Fruit fly (Drosophila melanogaster) whole organism, embryonic: ENCODE results near the gene Andorra.

ENCODE experiments used
- Atf6 ChIP-seq: fragments of 200-800 bp; sonication (Bioruptor generic); IDR thresholded peaks from 2 replicates; pipeline ENCODE4 v1.3.6; 2022; ENCODE audit warnings: missing biosample characterization, missing genetic modification characterization
- Bdp1 ChIP-seq: fragments of 200-800 bp; sonication (Bioruptor generic); optimal IDR thresholded peaks from 3 replicates; lab custom pipeline; 2016; ENCODE audit warnings: missing biosample characterization, missing genetic modification characterization
- CG10267 ChIP-seq: fragments of 200-800 bp; sonication (Bioruptor generic); optimal IDR thresholded peaks from 2 replicates; lab custom pipeline; 2018; ENCODE audit warnings: missing biosample characterization, mild to moderate bottlenecking, missing genetic modification characterization, moderate library complexity
- CG11560 ChIP-seq: fragments of 200-800 bp; sonication (Bioruptor generic); IDR thresholded peaks from 3 replicates; pipeline ENCODE4 v1.3.6; 2022; ENCODE audit warnings: missing biosample characterization, missing genetic modification characterization
- CG12104 ChIP-seq: fragments of 200-800 bp; sonication (Bioruptor generic); optimal IDR thresholded peaks from 3 replicates; lab custom pipeline; 2016; ENCODE audit warnings: missing biosample characterization, missing genetic modification characterization
- CG12155 ChIP-seq: fragments of 200-800 bp; sonication (Bioruptor generic); optimal IDR thresholded peaks from 3 replicates; lab custom pipeline; 2016; ENCODE audit warnings: missing biosample characterization, missing genetic modification characterization
- CG12236 ChIP-seq: fragments of 200-800 bp; sonication (Bioruptor generic); optimal IDR thresholded peaks from 2 replicates; lab custom pipeline; 2016; ENCODE audit warnings: missing biosample characterization, missing genetic modification characterization
- CG12391 ChIP-seq: fragments of 200-800 bp; sonication (Bioruptor generic); optimal IDR thresholded peaks from 3 replicates; lab custom pipeline; 2018; ENCODE audit warnings: missing biosample characterization, mild to moderate bottlenecking, missing genetic modification characterization, moderate library complexity
- CG12942 ChIP-seq: fragments of 200-800 bp; sonication (Bioruptor generic); optimal IDR thresholded peaks from 3 replicates; lab custom pipeline; 2016; ENCODE audit warnings: missing biosample characterization, missing genetic modification characterization
- CG14860 ChIP-seq: fragments of 200-800 bp; sonication (Bioruptor generic); IDR thresholded peaks from 3 replicates; pipeline ENCODE4 v1.3.6; 2022; ENCODE audit warnings: missing biosample characterization, missing genetic modification characterization; ENCODE audit not compliant: partially characterized antibody
- CG1529 ChIP-seq: fragments of 200-800 bp; sonication (Bioruptor generic); optimal IDR thresholded peaks from 3 replicates; lab custom pipeline; 2018; ENCODE audit warnings: missing biosample characterization, missing genetic modification characterization
- CG17802 ChIP-seq: fragments of 200-800 bp; sonication (Bioruptor generic); optimal IDR thresholded peaks from 2 replicates; lab custom pipeline; 2018; ENCODE audit warnings: missing biosample characterization, mild to moderate bottlenecking, missing genetic modification characterization, moderate library complexity
- CG3065 ChIP-seq: fragments of 200-800 bp; sonication (Bioruptor generic); optimal IDR thresholded peaks from 2 replicates; lab custom pipeline; 2016; ENCODE audit warnings: missing biosample characterization, missing genetic modification characterization
- CG32532 ChIP-seq: fragments of 200-800 bp; sonication (Bioruptor generic); IDR thresholded peaks from 2 replicates; pipeline ENCODE4 v1.3.6; 2022; ENCODE audit warnings: missing biosample characterization, missing genetic modification characterization
- CG3847 ChIP-seq: fragments of 200-800 bp; sonication (Bioruptor generic); IDR thresholded peaks from 2 replicates; pipeline ENCODE4 v1.3.6; 2022; ENCODE audit warnings: missing biosample characterization, missing genetic modification characterization
- CG6272 ChIP-seq: fragments of 200-800 bp; sonication (Bioruptor generic); IDR thresholded peaks from 2 replicates; pipeline ENCODE4 v1.3.6; 2022; ENCODE audit warnings: missing biosample characterization, missing genetic modification characterization
- CG6765 ChIP-seq: fragments of 200-800 bp; sonication (Bioruptor generic); optimal IDR thresholded peaks from 3 replicates; lab custom pipeline; 2017; ENCODE audit warnings: missing biosample characterization, mild to moderate bottlenecking, missing genetic modification characterization
- CG6791 ChIP-seq: fragments of 200-800 bp; sonication (Bioruptor generic); IDR thresholded peaks from 3 replicates; pipeline ENCODE4 v1.3.6; 2022; ENCODE audit warnings: missing biosample characterization, missing genetic modification characterization; ENCODE audit not compliant: partially characterized antibody
- CG7357 ChIP-seq: fragments of 200-800 bp; sonication (Bioruptor generic); IDR thresholded peaks from 3 replicates; pipeline ENCODE4 v1.3.6; 2022; ENCODE audit warnings: missing biosample characterization, missing genetic modification characterization
- CG7372 ChIP-seq: fragments of 200-800 bp; sonication (Bioruptor generic); IDR thresholded peaks from 2 replicates; pipeline ENCODE4 v1.3.6; 2022; ENCODE audit warnings: missing biosample characterization, missing genetic modification characterization
- CG8290 ChIP-seq, 3 experiments: fragments of 200-800 bp; sonication (Bioruptor generic); optimal IDR thresholded peaks; 2 replicates each; lab custom pipeline; 2016 to 2019; ENCODE audit warnings: missing biosample characterization in 3 of 3, missing genetic modification characterization in 3 of 3, mild to moderate bottlenecking in 2 of 3, moderate library complexity in 1 of 3
- CG9817 ChIP-seq: fragments of 200-800 bp; sonication (Bioruptor generic); optimal IDR thresholded peaks from 2 replicates; lab custom pipeline; 2018; ENCODE audit warnings: missing biosample characterization, mild to moderate bottlenecking, missing genetic modification characterization, moderate library complexity
- CTCF ChIP-seq: fragments of 200-800 bp; sonication (Bioruptor generic); optimal IDR thresholded peaks from 2 replicates; lab custom pipeline; 2017; ENCODE audit warnings: missing biosample characterization, mild to moderate bottlenecking, missing genetic modification characterization, moderate library complexity
- Chrac-16 ChIP-seq: fragments of 200-800 bp; sonication (Bioruptor generic); optimal IDR thresholded peaks from 3 replicates; lab custom pipeline; 2016; ENCODE audit warnings: missing biosample characterization, missing genetic modification characterization
- D19B ChIP-seq: fragments of 200-800 bp; sonication (Bioruptor generic); optimal IDR thresholded peaks from 2 replicates; lab custom pipeline; 2017; ENCODE audit warnings: missing biosample characterization, mild to moderate bottlenecking, missing genetic modification characterization
- E2f1 ChIP-seq: fragments of 200-800 bp; sonication (Bioruptor generic); IDR thresholded peaks from 2 replicates; pipeline ENCODE4 v1.3.6; 2022; ENCODE audit warnings: missing biosample characterization, missing genetic modification characterization
- H15 ChIP-seq: fragments of 200-800 bp; sonication (Bioruptor generic); IDR thresholded peaks from 3 replicates; pipeline ENCODE4 v1.3.6; 2022; ENCODE audit warnings: missing biosample characterization, missing genetic modification characterization
- H2.0 ChIP-seq: fragments of 200-800 bp; sonication (Bioruptor generic); IDR thresholded peaks from 2 replicates; pipeline ENCODE4 v1.3.6; 2022; ENCODE audit warnings: missing biosample characterization, missing genetic modification characterization
- HLH4C ChIP-seq: fragments of 200-800 bp; sonication (Bioruptor generic); IDR thresholded peaks from 3 replicates; pipeline ENCODE4 v1.3.6; 2022; ENCODE audit warnings: missing biosample characterization, missing genetic modification characterization; ENCODE audit not compliant: partially characterized antibody
- HLHmδ ChIP-seq: fragments of 200-800 bp; sonication (Bioruptor generic); optimal IDR thresholded peaks from 2 replicates; lab custom pipeline; 2018; ENCODE audit warnings: missing biosample characterization, mild to moderate bottlenecking, missing genetic modification characterization, moderate library complexity
- NFAT ChIP-seq: fragments of 200-800 bp; sonication (Bioruptor generic); IDR thresholded peaks from 2 replicates; pipeline ENCODE4 v1.3.6; 2022; ENCODE audit warnings: missing biosample characterization, missing genetic modification characterization
- Sin3A ChIP-seq: fragments of >200 bp; optimal IDR thresholded peaks from 2 replicates; lab custom pipeline; 2018
- Vsx1 ChIP-seq: fragments of 200-800 bp; sonication (Bioruptor generic); optimal IDR thresholded peaks from 2 replicates; lab custom pipeline; 2017; ENCODE audit warnings: missing biosample characterization, mild to moderate bottlenecking, missing genetic modification characterization, missing genetic modification reagents
- ato ChIP-seq: fragments of 200-800 bp; sonication (Bioruptor generic); IDR thresholded peaks from 2 replicates; pipeline ENCODE4 v1.3.6; 2022; ENCODE audit warnings: missing biosample characterization, missing genetic modification characterization; ENCODE audit not compliant: partially characterized antibody
- ci ChIP-seq: fragments of 200-800 bp; sonication (Bioruptor generic); IDR thresholded peaks from 3 replicates; pipeline ENCODE4 v1.3.6; 2022; ENCODE audit warnings: missing biosample characterization, missing genetic modification characterization
- disco-r ChIP-seq: fragments of 200-800 bp; sonication (Bioruptor generic); optimal IDR thresholded peaks from 2 replicates; lab custom pipeline; 2016; ENCODE audit warnings: missing biosample characterization, missing genetic modification characterization
- grau ChIP-seq: fragments of 200-800 bp; optimal IDR thresholded peaks from 3 replicates; lab custom pipeline; 2019; ENCODE audit warnings: missing biosample characterization, mild to moderate bottlenecking, missing genetic modification characterization, moderate library complexity
- gt ChIP-seq: fragments of 200-800 bp; sonication (Bioruptor generic); IDR thresholded peaks from 2 replicates; pipeline ENCODE4 v1.3.6; 2022; ENCODE audit warnings: missing biosample characterization, missing genetic modification characterization
- hbn ChIP-seq: fragments of 200-800 bp; sonication (Bioruptor generic); IDR thresholded peaks from 2 replicates; pipeline ENCODE4 v1.3.6; 2022; ENCODE audit warnings: missing biosample characterization, missing genetic modification characterization; ENCODE audit not compliant: partially characterized antibody
- jigr1 ChIP-seq: fragments of 200-800 bp; sonication (Bioruptor generic); IDR thresholded peaks from 3 replicates; pipeline ENCODE4 v1.3.6; 2022; ENCODE audit warnings: missing biosample characterization, missing genetic modification characterization
- knrl ChIP-seq: fragments of 200-800 bp; sonication (Bioruptor generic); IDR thresholded peaks from 3 replicates; pipeline ENCODE4 v1.3.6; 2022; ENCODE audit warnings: missing biosample characterization, missing genetic modification characterization; ENCODE audit not compliant: partially characterized antibody
- mam ChIP-seq: fragments of 200-800 bp; sonication (Bioruptor generic); optimal IDR thresholded peaks from 3 replicates; lab custom pipeline; 2016; ENCODE audit warnings: missing biosample characterization, missing genetic modification characterization
- otp ChIP-seq: fragments of 200-800 bp; sonication (Bioruptor generic); IDR thresholded peaks from 3 replicates; pipeline ENCODE4, ENCODE4 v1.3.6; 2022; ENCODE audit warnings: missing biosample characterization, missing genetic modification characterization
- pzg ChIP-seq: fragments of 200-800 bp; sonication (Bioruptor generic); optimal IDR thresholded peaks from 3 replicates; lab custom pipeline; 2018; ENCODE audit warnings: missing biosample characterization, mild to moderate bottlenecking, missing genetic modification characterization, moderate library complexity
- schlank ChIP-seq: fragments of 200-800 bp; sonication (Bioruptor generic); optimal IDR thresholded peaks from 2 replicates; lab custom pipeline; 2018; ENCODE audit warnings: missing biosample characterization, mild to moderate bottlenecking, missing genetic modification characterization
- seq ChIP-seq: fragments of 200-800 bp; sonication (Bioruptor generic); IDR thresholded peaks from 2 replicates; pipeline ENCODE4 v1.3.6; 2022; ENCODE audit warnings: missing biosample characterization, missing genetic modification characterization
- tna ChIP-seq: fragments of 200-800 bp; sonication (Bioruptor generic); IDR thresholded peaks from 2 replicates; pipeline ENCODE4 v1.3.6; 2022; ENCODE audit warnings: missing biosample characterization, missing genetic modification characterization; ENCODE audit not compliant: partially characterized antibody
- trem ChIP-seq: fragments of 200-800 bp; optimal IDR thresholded peaks from 3 replicates; lab custom pipeline; 2019; ENCODE audit warnings: missing biosample characterization, mild to moderate bottlenecking, missing genetic modification characterization, moderate library complexity
- vfl ChIP-seq: fragments of 200-800 bp; sonication (Bioruptor generic); optimal IDR thresholded peaks from 2 replicates; lab custom pipeline; 2016; ENCODE audit warnings: missing biosample characterization, missing genetic modification characterization
- vnd ChIP-seq: fragments of 200-800 bp; sonication (Bioruptor generic); IDR thresholded peaks from 3 replicates; pipeline ENCODE4 v1.3.6; 2022; ENCODE audit warnings: missing biosample characterization, missing genetic modification characterization; ENCODE audit not compliant: partially characterized antibody
- wdn ChIP-seq: fragments of 200-800 bp; sonication (Bioruptor generic); IDR thresholded peaks from 2 replicates; pipeline ENCODE4 v1.3.6; 2022; ENCODE audit warnings: missing biosample characterization, missing genetic modification characterization
- wek ChIP-seq: fragments of 200-800 bp; sonication (Bioruptor generic); optimal IDR thresholded peaks from 3 replicates; lab custom pipeline; 2018; ENCODE audit warnings: missing biosample characterization, mild to moderate bottlenecking, missing genetic modification characterization, moderate library complexity

The Andorra gene

dm6 chrX:18129297-18129696 is 50.0 kb downstream of the Andorra start (continued):
- TF ChIP-seq CG8290 (GFP tag; optimal IDR thresholded peaks at IDR 0.05; lab: Kevin White, UChicago) (no peak), CG8290 (tag; optimal IDR thresholded peaks at IDR 0.05; lab: Kevin White, UChicago) (no peak), Bdp1 (GFP tag; lab: Kevin White, UChicago) (no peak), HLHmδ (no peak), CG1529 (no peak), CG3065 (GFP tag; lab: Kevin White, UChicago) (no peak), Vsx1 (GFP tag; lab: Kevin White, UChicago) (no peak), CG11560 (tag; lab: Robert Waterston, UW) (no peak), CG14860 (peak; percentile 54; the same call in 1 of the 3 replicates), E2f1 (GFP tag; lab: Robert Waterston, UW) (no peak), CG10267 (tag; lab: Kevin White, UChicago) (no peak), CG6791 (peak; percentile 62; the same call in 2 of the 3 replicates), CG7357 (GFP tag; lab: Robert Waterston, UW) (no peak), CG12942 (GFP tag; lab: Kevin White, UChicago) (no peak), disco-r (GFP tag; lab: Kevin White, UChicago) (no peak), CG6272 (GFP tag; lab: Robert Waterston, UW) (no peak), CG3847 (GFP tag; lab: Robert Waterston, UW) (no peak), pzg (no peak), Sin3A (lab: Kevin White, UChicago) (no peak), wek (no peak), seq (GFP tag; lab: Robert Waterston, UW) (no peak), ato (peak; percentile 62; the same call in 1 of the 2 replicates), mam (GFP tag; lab: Kevin White, UChicago) (no peak), schlank (no peak), CG7372 (GFP tag; lab: Robert Waterston, UW) (no peak), otp (no peak), hbn (GFP tag; lab: Robert Waterston, UW) (no peak), CG12391 (tag; lab: Kevin White, UChicago) (no peak), CG12104 (no peak), grau (tag; lab: Kevin White, UChicago) (no peak), CG12236 (GFP tag; lab: Kevin White, UChicago) (no peak), CG9817 (tag; lab: Kevin White, UChicago) (no peak), H15 (no peak), vfl (GFP tag; lab: Kevin White, UChicago) (no peak), D19B (GFP tag; lab: Kevin White, UChicago) (peak; percentile 22), ci (GFP tag; lab: Robert Waterston, UW) (no peak), CG32532 (GFP tag; lab: Robert Waterston, UW) (no peak), CG6765 (GFP tag; lab: Kevin White, UChicago) (no peak), vnd (GFP tag; lab: Robert Waterston, UW) (peak; percentile 36; the same call in 1 of the 3 replicates), CG12155 (GFP tag; lab: Kevin White, UChicago) (no peak), Atf6 (GFP tag; lab: Robert Waterston, UW) (no peak), Chrac-16 (GFP tag; lab: Kevin White, UChicago) (no peak), H2.0 (no peak), HLH4C (GFP tag; lab: Robert Waterston, UW) (peak; percentile 67), gt (no peak), knrl (GFP tag; lab: Robert Waterston, UW) (no peak), NFAT (GFP tag; lab: Robert Waterston, UW) (no peak), tna (peak; percentile 52; the same call in 1 of the 2 replicates), jigr1 (GFP tag; lab: Robert Waterston, UW) (no peak), CG17802 (tag; lab: Kevin White, UChicago) (no peak), wdn (GFP tag; lab: Robert Waterston, UW) (no peak), CTCF (GFP tag; lab: Kevin White, UChicago) (peak; percentile 87), trem (no peak)
